Fruit fly (Drosophila melanogaster) whole organism, prepupa: ENCODE data around the gene CG31199.

Source experiments
- Blimp-1 ChIP-seq: fragments of 200-800 bp; sonication (Bioruptor generic); optimal IDR thresholded peaks from 3 replicates; lab custom pipeline; 2017; ENCODE audit warnings: missing biosample characterization, missing genetic modification characterization, mild to moderate bottlenecking, moderate library complexity, missing genetic modification reagents
- CG11294 ChIP-seq: fragments of 200-800 bp; sonication (Bioruptor generic); IDR thresholded peaks from 2 replicates; pipeline ENCODE4 v1.3.6; 2022; ENCODE audit warnings: missing biosample characterization, missing genetic modification characterization
- CG11762 ChIP-seq: fragments of 200-800 bp; sonication (Bioruptor generic); optimal IDR thresholded peaks from 3 replicates; lab custom pipeline; 2016; ENCODE audit warnings: missing biosample characterization, missing genetic modification characterization; ENCODE audit not compliant: insufficient read depth
- CG11902 ChIP-seq: fragments of 200-800 bp; sonication (Bioruptor generic); optimal IDR thresholded peaks from 3 replicates; lab custom pipeline; 2016; ENCODE audit warnings: missing biosample characterization, missing genetic modification characterization
- CG15336 ChIP-seq: fragments of 200-800 bp; sonication (Bioruptor generic); IDR thresholded peaks from 2 replicates; pipeline ENCODE4 v1.3.6; 2022; ENCODE audit warnings: missing biosample characterization, missing genetic modification characterization
- CG1621 ChIP-seq: fragments of 200-800 bp; sonication (Bioruptor generic); optimal IDR thresholded peaks from 3 replicates; lab custom pipeline; 2018; ENCODE audit warnings: missing biosample characterization, mild to moderate bottlenecking, missing genetic modification characterization
- CG16779 ChIP-seq: fragments of 200-800 bp; sonication (Bioruptor generic); optimal IDR thresholded peaks from 3 replicates; lab custom pipeline; 2017; ENCODE audit warnings: missing biosample characterization, mild to moderate bottlenecking, missing genetic modification characterization
- CG3032 ChIP-seq: fragments of 200-800 bp; optimal IDR thresholded peaks from 2 replicates; lab custom pipeline; 2019; ENCODE audit warnings: missing biosample characterization, mild to moderate bottlenecking, missing genetic modification characterization, moderate library complexity
- CG31627 ChIP-seq: fragments of 200-800 bp; sonication (Bioruptor generic); optimal IDR thresholded peaks from 3 replicates; lab custom pipeline; 2016; ENCODE audit warnings: missing biosample characterization, missing genetic modification characterization
- CG32006 ChIP-seq: fragments of 200-800 bp; sonication (Bioruptor generic); optimal IDR thresholded peaks from 3 replicates; lab custom pipeline; 2017; ENCODE audit warnings: missing biosample characterization, mild to moderate bottlenecking, missing genetic modification characterization
- CG34406 ChIP-seq: fragments of 200-800 bp; sonication (Bioruptor generic); optimal IDR thresholded peaks from 3 replicates; lab custom pipeline; 2016; ENCODE audit warnings: missing biosample characterization, missing genetic modification characterization
- CG3919 ChIP-seq: fragments of 200-800 bp; sonication (Bioruptor generic); optimal IDR thresholded peaks from 3 replicates; lab custom pipeline; 2016; ENCODE audit warnings: missing biosample characterization, missing genetic modification characterization
- CG4318 ChIP-seq: fragments of 200-800 bp; sonication (Bioruptor generic); optimal IDR thresholded peaks from 3 replicates; lab custom pipeline; 2017; ENCODE audit warnings: missing biosample characterization, mild to moderate bottlenecking, missing genetic modification characterization
- CG6163 ChIP-seq: fragments of 200-800 bp; sonication (Bioruptor generic); IDR thresholded peaks from 3 replicates; pipeline ENCODE4 v1.3.6; 2022; ENCODE audit warnings: missing biosample characterization, missing genetic modification characterization
- CG6276 ChIP-seq: fragments of 200-800 bp; sonication (Bioruptor generic); optimal IDR thresholded peaks from 2 replicates; lab custom pipeline; 2017; ENCODE audit warnings: missing biosample characterization, mild to moderate bottlenecking, missing genetic modification characterization
- CG6792 ChIP-seq: fragments of 200-800 bp; sonication (Bioruptor generic); optimal IDR thresholded peaks from 3 replicates; lab custom pipeline; 2016; ENCODE audit warnings: missing biosample characterization, missing genetic modification characterization
- CG6808 ChIP-seq: fragments of 200-800 bp; sonication (Bioruptor generic); optimal IDR thresholded peaks from 3 replicates; lab custom pipeline; 2017; ENCODE audit warnings: missing biosample characterization, missing genetic modification characterization, mild to moderate bottlenecking, moderate library complexity, missing genetic modification reagents
- CG6854 ChIP-seq: fragments of 200-800 bp; sonication (Bioruptor generic); optimal IDR thresholded peaks from 2 replicates; lab custom pipeline; 2017; ENCODE audit warnings: missing biosample characterization, mild to moderate bottlenecking, missing genetic modification characterization
- CG7368 ChIP-seq: fragments of 200-800 bp; sonication (Bioruptor generic); optimal IDR thresholded peaks from 3 replicates; lab custom pipeline; 2016; ENCODE audit warnings: missing biosample characterization, missing genetic modification characterization
- CG8319 ChIP-seq: fragments of 200-800 bp; sonication (Bioruptor generic); optimal IDR thresholded peaks from 3 replicates; lab custom pipeline; 2016; ENCODE audit warnings: missing biosample characterization, missing genetic modification characterization
- CG8632 ChIP-seq: fragments of 200-800 bp; sonication (Bioruptor generic); optimal IDR thresholded peaks from 3 replicates; lab custom pipeline; 2016; ENCODE audit warnings: missing biosample characterization, missing genetic modification characterization
- Eip75B ChIP-seq: fragments of 200-800 bp; sonication (Bioruptor generic); optimal IDR thresholded peaks from 3 replicates; lab custom pipeline; 2016; ENCODE audit warnings: missing biosample characterization, missing genetic modification characterization
- Eip78C ChIP-seq: fragments of 200-800 bp; sonication (Bioruptor generic); peaks from one replicate; lab custom pipeline; 2016; ENCODE audit warnings: missing biosample characterization, missing genetic modification characterization
- Eip93F ChIP-seq: fragments of 200-800 bp; sonication (Bioruptor generic); optimal IDR thresholded peaks from 2 replicates; lab custom pipeline; 2016; ENCODE audit warnings: missing biosample characterization, mild to moderate bottlenecking, missing genetic modification characterization
- Hr38 ChIP-seq: sonication (Bioruptor generic); optimal IDR thresholded peaks from 2 replicates; lab custom pipeline; 2016; ENCODE audit warnings: missing biosample characterization, missing genetic modification characterization
- Hr39 ChIP-seq: fragments of 200-800 bp; sonication (Bioruptor generic); optimal IDR thresholded peaks from 2 replicates; lab custom pipeline; 2016; ENCODE audit warnings: missing biosample characterization, missing genetic modification characterization
- Hr4 ChIP-seq: fragments of 200-800 bp; sonication (Bioruptor generic); optimal IDR thresholded peaks from 3 replicates; lab custom pipeline; 2016; ENCODE audit warnings: missing biosample characterization, missing genetic modification characterization
- Lpt ChIP-seq: fragments of 200-800 bp; sonication (Bioruptor generic); optimal IDR thresholded peaks from 3 replicates; lab custom pipeline; 2016; ENCODE audit warnings: missing biosample characterization, missing genetic modification characterization
- Met ChIP-seq: fragments of 200-800 bp; sonication (Bioruptor generic); optimal IDR thresholded peaks from 3 replicates; lab custom pipeline; 2016; ENCODE audit warnings: missing biosample characterization, missing genetic modification characterization
- OdsH ChIP-seq: fragments of 200-800 bp; sonication (Bioruptor generic); optimal IDR thresholded peaks from 3 replicates; lab custom pipeline; 2016; ENCODE audit warnings: missing biosample characterization, missing genetic modification characterization
- Sox102F ChIP-seq: fragments of 200-800 bp; sonication (Bioruptor generic); optimal IDR thresholded peaks from 2 replicates; lab custom pipeline; 2016; ENCODE audit warnings: missing biosample characterization, mild to moderate bottlenecking, missing genetic modification characterization
- Sox15 ChIP-seq: fragments of 200-800 bp; sonication (Bioruptor generic); optimal IDR thresholded peaks from 3 replicates; lab custom pipeline; 2016; ENCODE audit warnings: missing biosample characterization, missing genetic modification characterization
- achi ChIP-seq: fragments of 200-800 bp; sonication (Bioruptor generic); optimal IDR thresholded peaks from 3 replicates; lab custom pipeline; 2016; ENCODE audit warnings: missing biosample characterization, missing genetic modification characterization
- acj6 ChIP-seq: fragments of 200-800 bp; sonication (Bioruptor generic); optimal IDR thresholded peaks from 3 replicates; lab custom pipeline; 2016; ENCODE audit warnings: missing biosample characterization, missing genetic modification characterization
- dac ChIP-seq: fragments of 200-800 bp; sonication (Bioruptor generic); optimal IDR thresholded peaks from 2 replicates; lab custom pipeline; 2017; ENCODE audit warnings: missing biosample characterization, mild to moderate bottlenecking, missing genetic modification characterization
- dsx ChIP-seq: fragments of 200-800 bp; optimal IDR thresholded peaks from 3 replicates; lab custom pipeline; 2019; ENCODE audit warnings: missing biosample characterization, mild to moderate bottlenecking, missing genetic modification characterization, moderate library complexity; ENCODE audit not compliant: poor library complexity, severe bottlenecking
- eg ChIP-seq: fragments of 200-800 bp; sonication (Bioruptor generic); IDR thresholded peaks from 3 replicates; pipeline ENCODE4 v1.3.6; 2022; ENCODE audit warnings: missing biosample characterization, missing genetic modification characterization
- fkh ChIP-seq: fragments of 200-800 bp; sonication (Bioruptor generic); optimal IDR thresholded peaks from 3 replicates; lab custom pipeline; 2017; ENCODE audit warnings: missing biosample characterization, mild to moderate bottlenecking, missing genetic modification characterization, moderate library complexity
- lz ChIP-seq: fragments of 200-800 bp; sonication (Bioruptor generic); optimal IDR thresholded peaks from 3 replicates; lab custom pipeline; 2016; ENCODE audit warnings: missing biosample characterization, missing genetic modification characterization
- pdm3 ChIP-seq: fragments of 200-800 bp; sonication (Bioruptor generic); optimal IDR thresholded peaks from 3 replicates; lab custom pipeline; 2016; ENCODE audit warnings: missing biosample characterization, missing genetic modification characterization
- salr ChIP-seq, 2 experiments: fragments of 200-800 bp; sonication (Bioruptor generic); optimal IDR thresholded peaks; 3 replicates each; lab custom pipeline; 2016 to 2018; ENCODE audit warnings: missing biosample characterization in 2 of 2, missing genetic modification characterization in 2 of 2, mild to moderate bottlenecking in 1 of 2
- ss ChIP-seq, 2 experiments: fragments of 200-800 bp; sonication (Bioruptor generic); optimal IDR thresholded peaks; 2 replicates in 1 of 2; 3 replicates in 1 of 2; lab custom pipeline; 2017 to 2018; ENCODE audit warnings: mild to moderate bottlenecking in 2 of 2, missing biosample characterization in 2 of 2, missing genetic modification characterization in 2 of 2, moderate library complexity in 1 of 2
- svp ChIP-seq: fragments of 200-800 bp; sonication (Bioruptor generic); peaks from one replicate; lab custom pipeline; 2016; ENCODE audit warnings: missing biosample characterization, missing genetic modification characterization
- topi ChIP-seq: fragments of 200-800 bp; sonication (Bioruptor generic); optimal IDR thresholded peaks from 3 replicates; lab custom pipeline; 2016; ENCODE audit warnings: missing biosample characterization, missing genetic modification characterization

Gene CG31199

DNA sequence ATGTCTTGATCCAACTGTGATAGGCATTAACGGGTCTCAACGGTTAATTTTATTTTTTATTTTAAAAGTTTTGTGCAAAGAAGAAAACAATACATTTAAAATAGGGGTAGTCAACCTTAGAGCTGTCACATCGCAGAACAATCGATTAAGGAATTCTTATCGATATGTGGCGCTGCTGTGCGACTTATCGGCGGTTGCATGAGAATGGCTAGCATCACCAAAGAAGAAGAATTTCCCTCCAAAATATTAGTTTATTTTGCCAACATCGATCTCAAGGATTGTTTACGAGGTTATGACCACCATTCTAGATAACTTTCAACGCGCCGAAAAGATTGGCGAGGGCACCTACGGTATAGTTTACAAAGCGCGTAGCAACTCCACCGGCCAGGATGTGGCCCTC, 8.3 kb downstream of the CG31199 start, which contains the start of gene Cdk2:
Gene Cdk2 (plus strand): TSS at position 219 of the 400 bp plus-strand sequence.
- TF ChIP-seq dsx (GFP tag; lab: Kevin White, UChicago) = peak; percentile 7
- TF ChIP-seq lz = peak; percentile 22
- 0 out of 3 replicates have a peak, but pooled peaks have one; percentile 8 for TF ChIP-seq eg
- TF ChIP-seq CG6792 (GFP tag; lab: Kevin White, UChicago) = no peak
- TF ChIP-seq CG31627 (GFP tag; lab: Kevin White, UChicago) = no peak
- TF ChIP-seq CG3032 (tag; lab: Kevin White, UChicago) = peak; percentile 59
- TF ChIP-seq achi = peak; percentile 34

- TF ChIP-seq OdsH (no peak), fkh (GFP tag; lab: Kevin White, UChicago) (no peak), Hr4 (no peak), CG3032 (tag; lab: Kevin White, UChicago) (no peak), CG32006 (GFP tag; lab: Kevin White, UChicago) (no peak), achi (no peak), CG6808 (no peak), CG6792 (GFP tag; lab: Kevin White, UChicago) (no peak), CG11294 (GFP tag; lab: Robert Waterston, UW) (no peak), CG6163 (GFP tag; lab: Robert Waterston, UW) (no peak), dac (no peak), CG3919 (no peak), CG8632 (GFP tag; lab: Kevin White, UChicago) (no peak), Hr39 (no peak), Eip93F (GFP tag; lab: Kevin White, UChicago) (no peak), CG6276 (no peak), dsx (GFP tag; lab: Kevin White, UChicago) (no peak)
Measured at dm6 chr3R:20731331-20731730, 12.3 kb downstream of the CG31199 start, which contains the start of gene CG31205. Gene CG31205 (plus strand): TSS chr3R:20731631.

- TF ChIP-seq lz (no peak), svp (GFP tag; lab: Kevin White, UChicago) (peak; percentile 62)
Measured at dm6 chr3R:20723491-20723890, 20.2 kb downstream of the CG31199 start.

DNA sequence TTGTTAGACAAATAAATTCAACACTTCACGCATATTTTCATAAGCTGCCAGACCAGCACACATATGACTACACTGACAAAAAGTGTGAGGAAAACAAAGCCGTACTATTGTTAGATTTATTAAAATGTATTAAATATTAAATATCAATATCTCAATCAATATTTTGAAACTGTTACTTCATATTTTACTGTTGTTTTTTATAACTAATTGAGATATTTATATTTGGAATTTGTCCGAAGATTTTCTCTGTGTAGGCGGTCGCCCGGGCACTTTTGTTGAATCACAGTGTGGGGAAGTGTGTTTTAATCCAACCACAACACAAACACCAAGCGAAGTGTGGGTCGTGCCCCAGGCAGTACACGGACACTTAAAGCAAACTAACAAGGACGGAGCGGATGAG, 24.4 kb downstream of the CG31199 start:
- TF ChIP-seq fkh (GFP tag; lab: Kevin White, UChicago) (no peak), CG8319 (GFP tag; lab: Kevin White, UChicago) (no peak), CG7368 (GFP tag; lab: Kevin White, UChicago) (no peak), CG6792 (GFP tag; lab: Kevin White, UChicago) (no peak), Eip75B (GFP tag; lab: Kevin White, UChicago) (no peak), Met (GFP tag; lab: Kevin White, UChicago) (no peak), CG11762 (no peak), pdm3 (GFP tag; lab: Kevin White, UChicago) (no peak), dac (no peak), CG4318 (GFP tag; lab: Kevin White, UChicago) (peak; percentile 9), dsx (GFP tag; lab: Kevin White, UChicago) (no peak), Blimp-1 (no peak), salr (GFP tag; optimal IDR thresholded peaks at IDR 0.05; lab: Kevin White, UChicago) (no peak), Eip78C (no peak), achi (no peak), eg (0 out of 3 replicates have a peak, but pooled peaks have one; percentile 36), Eip93F (GFP tag; lab: Kevin White, UChicago) (no peak), CG11294 (GFP tag; lab: Robert Waterston, UW) (no peak), CG6854 (no peak), Sox102F (GFP tag; lab: Kevin White, UChicago) (no peak), Hr38 (GFP tag; lab: Kevin White, UChicago) (no peak), CG16779 (tag; lab: Kevin White, UChicago) (no peak), CG6808 (no peak), CG6276 (no peak), CG32006 (GFP tag; lab: Kevin White, UChicago) (peak; percentile 46), CG31627 (GFP tag; lab: Kevin White, UChicago) (no peak), CG3919 (no peak), CG34406 (GFP tag; lab: Kevin White, UChicago) (no peak), Hr39 (no peak), CG15336 (peak; percentile 44; the same call in 1 of the 2 replicates), acj6 (GFP tag; lab: Kevin White, UChicago) (no peak), Lpt (GFP tag; lab: Kevin White, UChicago) (no peak), CG11902 (GFP tag; lab: Kevin White, UChicago) (no peak), CG1621 (tag; lab: Kevin White, UChicago) (no peak), topi (GFP tag; lab: Kevin White, UChicago) (no peak), Sox15 (no peak), ss (GFP tag; optimal IDR thresholded peaks at IDR 0.05; lab: Kevin White, UChicago) (no peak)
